Worm (Caenorhabditis elegans) whole organism, mixed stage, embryonic: Measurements from ENCODE around the gene srbc-39.

Experiments
- ces-1 ChIP-seq: fragments of 150-350 bp; optimal IDR thresholded peaks from 2 replicates; lab custom pipeline; 2014; ENCODE audit warnings: missing biosample characterization, missing genetic modification reagents, missing genetic modification characterization
- drap-1 ChIP-seq: fragments of 200-800 bp; sonication (Bioruptor generic); optimal IDR thresholded peaks from 3 replicates; lab custom pipeline; 2018; ENCODE audit warnings: mild to moderate bottlenecking, missing genetic modification characterization, missing compliant biosample characterization
- elt-1 ChIP-seq: sonication (generic microtip); optimal IDR thresholded peaks from 2 replicates; lab custom pipeline; 2017; ENCODE audit warnings: missing genetic modification characterization, mild to moderate bottlenecking, missing compliant biosample characterization, antibody characterized with exemption, moderate library complexity, borderline replicate concordance; ENCODE audit not compliant: insufficient read depth
- ham-2 ChIP-seq: fragments of 200-800 bp; sonication (Bioruptor generic); optimal IDR thresholded peaks from 2 replicates; lab custom pipeline; 2018; ENCODE audit warnings: mild to moderate bottlenecking, missing genetic modification characterization, missing compliant biosample characterization
- lin-13 ChIP-seq: fragments of 150-350 bp; optimal IDR thresholded peaks from 2 replicates; lab custom pipeline; 2014; ENCODE audit warnings: missing biosample characterization, missing genetic modification characterization
- lsy-2 ChIP-seq: fragments of 150-350 bp; optimal IDR thresholded peaks from 2 replicates; lab custom pipeline; 2014; ENCODE audit warnings: missing biosample characterization, missing genetic modification characterization
- mab-5 ChIP-seq: fragments of 150-350 bp; optimal IDR thresholded peaks from 2 replicates; lab custom pipeline; 2014; ENCODE audit warnings: missing biosample characterization, missing genetic modification characterization
- mep-1 ChIP-seq: fragments of 150-350 bp; optimal IDR thresholded peaks from 2 replicates; lab custom pipeline; 2017; ENCODE audit warnings: missing biosample characterization, missing genetic modification reagents, missing genetic modification characterization, inconsistent platforms
- mls-2 ChIP-seq: sonication (generic microtip); optimal IDR thresholded peaks from 2 replicates; lab custom pipeline; 2016; ENCODE audit warnings: mild to moderate bottlenecking, missing genetic modification characterization, moderate library complexity, missing compliant biosample characterization
- nhr-28 ChIP-seq: fragments of 150-350 bp; optimal IDR thresholded peaks from 2 replicates; lab custom pipeline; 2014; ENCODE audit warnings: missing biosample characterization, missing genetic modification characterization
- snpc-4 ChIP-seq: fragments of 150-350 bp; optimal IDR thresholded peaks from 2 replicates; lab custom pipeline; 2014; ENCODE audit warnings: missing biosample characterization, missing genetic modification characterization
- unc-62 ChIP-seq: fragments of 150-350 bp; optimal IDR thresholded peaks from 2 replicates; lab custom pipeline; 2014; ENCODE audit warnings: missing biosample characterization, missing genetic modification reagents, missing genetic modification characterization

DNA sequence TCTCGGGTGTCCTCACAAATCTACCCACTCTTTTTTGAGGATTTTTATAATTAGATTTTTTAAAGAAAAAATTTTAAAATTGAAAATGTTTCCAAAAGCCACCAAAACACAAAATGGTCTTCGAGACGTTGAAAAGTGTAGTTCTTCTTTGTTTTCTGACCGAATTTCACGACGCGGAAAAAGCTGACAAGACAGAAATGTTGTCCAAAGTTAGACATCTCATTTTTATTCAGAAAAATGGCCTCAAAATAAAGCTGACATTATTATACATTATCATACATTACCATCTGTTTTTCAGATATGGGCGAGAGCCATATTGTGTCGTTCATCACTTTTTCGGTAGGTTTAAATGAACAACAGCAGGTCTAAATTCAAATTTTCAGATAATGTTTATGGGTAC lies 29.2 kb upstream of the srbc-39 start, which contains the start of gene srx-22:
- TF ChIP-seq mab-5 (tag; lab: Kevin White, UChicago) (no peak), mep-1 (no peak), elt-1 (tag; lab: Kevin White, UChicago) (no peak), unc-62 (no peak), nhr-28 (no peak), snpc-4 (tag; lab: Kevin White, UChicago) (no peak), lsy-2 (tag; lab: Kevin White, UChicago) (no peak), lin-13 (tag; lab: Kevin White, UChicago) (no peak), drap-1 (no peak), ces-1 (GFP tag; lab: Kevin White, UChicago) (no peak), mls-2 (tag; lab: Kevin White, UChicago) (no peak), ham-2 (no peak)
